Worm (Caenorhabditis elegans): ENCODE results near the gene dvc-1.

Gene dvc-1

DNA sequence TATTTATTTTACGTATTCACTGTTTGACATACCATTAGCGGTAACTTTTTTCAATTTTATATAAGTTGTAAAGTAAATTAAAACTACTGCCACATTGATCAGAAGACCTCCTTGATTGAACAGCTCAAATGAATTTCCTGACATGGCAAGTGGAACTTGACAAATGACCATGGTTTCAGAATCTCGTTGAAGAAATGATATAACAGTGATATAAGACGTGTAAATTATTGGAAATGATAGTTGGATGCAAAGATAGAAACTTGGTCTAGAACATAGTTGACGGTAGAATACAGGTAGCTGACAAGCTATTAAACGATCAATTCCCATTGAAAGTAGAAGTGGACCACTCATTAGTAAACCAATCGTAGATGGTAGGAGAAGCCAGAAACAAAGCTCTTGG lies 12.7 kb upstream of the dvc-1 start:
- no peak for TF ChIP-seq tra-4 (tag; optimal IDR thresholded peaks at IDR 0.05)
- TF ChIP-seq ets-7 (tag; optimal IDR thresholded peaks at IDR 0.05) = no peak
- TF ChIP-seq hmbx-1 (tag; optimal IDR thresholded peaks at IDR 0.05) = no peak
- no peak for TF ChIP-seq hmg-4 (GFP tag; optimal IDR thresholded peaks at IDR 0.05)
- TF ChIP-seq tbx-11 (GFP tag; IDR thresholded peaks at IDR 0.05) = no peak
- no peak for TF ChIP-seq pes-1 (GFP tag; IDR thresholded peaks at IDR 0.05)
- no peak for TF ChIP-seq hnd-1 (tag; optimal IDR thresholded peaks at IDR 0.05)
- TF ChIP-seq sea-1 (GFP tag; conservative IDR thresholded peaks at IDR 0.05) = no peak
- TF ChIP-seq F13C5.2 (tag; optimal IDR thresholded peaks at IDR 0.05) = no peak
- no peak for TF ChIP-seq ceh-36 (tag; optimal IDR thresholded peaks at IDR 0.05)
- no peak for TF ChIP-seq ceh-13 (GFP tag; optimal IDR thresholded peaks at IDR 0.05)
- TF ChIP-seq tbx-37 (GFP tag; conservative IDR thresholded peaks at IDR 0.05) = no peak
- no peak for TF ChIP-seq scrt-1 (GFP tag; IDR thresholded peaks at IDR 0.05)
- TF ChIP-seq aly-1 (tag; optimal IDR thresholded peaks at IDR 0.05) = no peak

DNA sequence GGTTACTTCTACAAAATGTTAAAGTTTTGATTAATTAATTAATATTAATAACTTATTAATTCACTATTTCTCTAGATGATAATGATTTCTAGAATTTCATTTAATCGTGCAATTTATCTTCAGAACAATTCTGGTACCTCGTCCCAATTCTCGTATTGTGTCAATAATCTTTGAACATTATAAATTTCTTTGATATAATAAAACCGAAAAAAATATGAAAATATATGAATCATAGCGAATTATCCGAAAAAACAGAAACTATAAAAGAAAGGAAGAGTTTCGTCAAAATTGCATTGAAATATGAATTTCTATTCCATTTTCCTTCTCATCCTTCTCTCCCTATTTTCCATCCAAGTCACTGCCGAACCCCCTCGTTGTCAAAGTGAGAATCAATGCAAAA lies 11.6 kb upstream of the dvc-1 start, which contains the start of gene T19B10.12:
Gene T19B10.12, plus strand, starts transcription at position 301 of the 400 bp plus-strand sequence.
- no peak for TF ChIP-seq tra-4 (tag; optimal IDR thresholded peaks at IDR 0.05)
- no peak for TF ChIP-seq F13C5.2 (tag; optimal IDR thresholded peaks at IDR 0.05)

DNA sequence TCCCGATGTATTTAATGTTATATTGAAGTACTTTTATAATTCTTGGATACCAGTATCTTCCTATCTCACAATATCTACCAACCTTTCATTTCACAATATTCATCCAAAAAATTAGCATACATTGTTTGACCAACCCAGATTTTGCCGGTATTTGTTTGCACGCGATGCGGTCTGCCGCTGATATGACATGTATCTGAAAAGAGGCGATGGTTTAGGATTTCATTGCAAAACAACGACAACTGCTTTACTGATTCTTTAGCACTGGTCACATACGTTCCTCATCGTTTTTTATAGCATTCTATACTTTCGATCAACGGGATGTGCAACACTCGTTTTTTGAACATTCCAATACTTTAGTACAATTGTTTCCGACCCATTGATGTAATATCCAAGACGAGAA lies 8.7 kb upstream of the dvc-1 start, which contains the start of gene mam-4:
Gene mam-4, plus strand, starts transcription at position 301 of the 400 bp plus-strand sequence.
- no peak for TF ChIP-seq ceh-13 (GFP tag; optimal IDR thresholded peaks at IDR 0.05)
- no peak for TF ChIP-seq flt-1 (GFP tag; IDR thresholded peaks at IDR 0.05)

DNA sequence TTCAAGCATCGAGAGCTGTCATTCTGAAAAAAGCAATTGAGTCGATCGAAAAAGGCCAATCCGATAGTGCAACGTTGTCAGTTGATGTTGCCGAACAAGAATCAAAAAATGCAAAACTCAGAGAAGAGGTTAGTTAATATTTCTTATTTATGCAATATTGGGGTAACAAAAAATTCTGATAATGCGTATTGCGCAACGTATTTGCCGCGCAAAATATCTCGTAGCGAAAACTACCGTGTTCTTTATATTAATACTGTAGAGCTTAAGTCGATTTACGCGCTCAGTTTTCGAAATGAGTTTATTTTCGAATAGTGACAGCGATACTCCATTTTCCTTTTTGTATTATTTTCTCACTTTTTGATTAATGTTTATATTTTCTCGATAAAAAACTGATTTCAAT lies 5.9 kb upstream of the dvc-1 start:
- no peak for TF ChIP-seq ama-1 (optimal IDR thresholded peaks at IDR 0.05)
- TF ChIP-seq ceh-13 (GFP tag; optimal IDR thresholded peaks at IDR 0.05) = no peak
- no peak for TF ChIP-seq ets-7 (tag; optimal IDR thresholded peaks at IDR 0.05)
- no peak for TF ChIP-seq B0310.2 (tag; optimal IDR thresholded peaks at IDR 0.05)
- TF ChIP-seq sea-1 (GFP tag; conservative IDR thresholded peaks at IDR 0.05) = no peak
- no peak for TF ChIP-seq hmg-4 (GFP tag; optimal IDR thresholded peaks at IDR 0.05)
- no peak for TF ChIP-seq ceh-36 (tag; optimal IDR thresholded peaks at IDR 0.05)
- no peak for TF ChIP-seq aly-1 (tag; optimal IDR thresholded peaks at IDR 0.05)
- no peak for TF ChIP-seq tbx-37 (GFP tag; conservative IDR thresholded peaks at IDR 0.05)
- no peak for TF ChIP-seq scrt-1 (GFP tag; IDR thresholded peaks at IDR 0.05)
- no peak for TF ChIP-seq F13C5.2 (tag; optimal IDR thresholded peaks at IDR 0.05)
- TF ChIP-seq tra-4 (tag; optimal IDR thresholded peaks at IDR 0.05) = no peak
- TF ChIP-seq flt-1 (GFP tag; IDR thresholded peaks at IDR 0.05) = no peak
- no peak for TF ChIP-seq hnd-1 (tag; optimal IDR thresholded peaks at IDR 0.05)
- TF ChIP-seq pes-1 (GFP tag; IDR thresholded peaks at IDR 0.05) = no peak
- TF ChIP-seq tbx-11 (GFP tag; IDR thresholded peaks at IDR 0.05) = no peak
- no peak for TF ChIP-seq hmbx-1 (tag; optimal IDR thresholded peaks at IDR 0.05)

DNA sequence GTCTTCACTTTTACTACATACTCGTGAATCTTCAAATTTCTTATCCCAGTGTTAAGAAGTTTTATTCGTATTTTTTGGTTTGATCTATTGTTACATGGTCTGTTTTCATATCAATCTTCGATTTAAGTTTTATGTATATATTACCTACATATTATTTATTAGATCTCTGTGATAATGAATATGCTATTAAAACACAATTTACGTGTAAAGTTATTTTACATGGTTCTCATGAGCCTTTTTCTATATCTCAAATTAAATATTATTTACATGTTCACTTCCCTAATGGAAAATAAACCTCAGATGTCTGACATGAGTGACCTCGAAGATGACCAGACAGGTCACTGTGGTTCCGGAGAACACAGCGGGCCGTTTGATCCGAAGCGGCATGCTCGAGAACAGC lies 5.4 kb upstream of the dvc-1 start, which contains the start of gene mxl-1:
Gene mxl-1, plus strand, starts transcription at position 301 of the 400 bp plus-strand sequence.
- TF ChIP-seq sea-1 (GFP tag; conservative IDR thresholded peaks at IDR 0.05) (no peak), flt-1 (GFP tag; IDR thresholded peaks at IDR 0.05) (no peak), tbx-11 (GFP tag; IDR thresholded peaks at IDR 0.05) (no peak), tbx-37 (GFP tag; conservative IDR thresholded peaks at IDR 0.05) (no peak), ceh-36 (tag; optimal IDR thresholded peaks at IDR 0.05) (no peak), hnd-1 (tag; optimal IDR thresholded peaks at IDR 0.05) (no peak), scrt-1 (GFP tag; IDR thresholded peaks at IDR 0.05) (no peak), tra-4 (tag; optimal IDR thresholded peaks at IDR 0.05) (no peak), F13C5.2 (tag; optimal IDR thresholded peaks at IDR 0.05) (no peak), ama-1 (optimal IDR thresholded peaks at IDR 0.05) (no peak), pes-1 (GFP tag; IDR thresholded peaks at IDR 0.05) (no peak)

DNA sequence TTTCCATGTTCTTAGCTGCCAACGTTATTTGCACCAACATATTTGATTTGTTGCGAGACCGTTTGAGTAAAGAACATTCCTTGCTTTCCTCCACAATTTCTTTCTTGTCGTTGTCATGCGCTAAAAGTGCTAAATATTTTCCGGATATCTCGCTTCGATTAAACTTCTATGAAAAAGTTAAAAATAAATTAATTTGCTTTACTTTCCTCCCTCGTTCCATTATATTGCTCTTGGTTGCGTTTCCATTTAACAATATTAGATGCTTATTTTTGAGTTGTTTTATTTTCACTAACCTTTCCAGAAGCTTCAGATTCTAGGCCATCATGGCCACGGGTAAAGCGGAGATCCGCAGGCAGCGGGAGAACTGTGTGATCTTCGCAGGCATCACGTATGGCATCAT lies 2.4 kb upstream of the dvc-1 start, which contains the start of gene pgap-1:
Gene pgap-1, plus strand, starts transcription at position 301 of the 400 bp plus-strand sequence.
- no peak for TF ChIP-seq F13C5.2 (tag; optimal IDR thresholded peaks at IDR 0.05)
- no peak for TF ChIP-seq B0310.2 (tag; optimal IDR thresholded peaks at IDR 0.05)
- TF ChIP-seq pes-1 (GFP tag; IDR thresholded peaks at IDR 0.05) = no peak
- no peak for TF ChIP-seq flt-1 (GFP tag; IDR thresholded peaks at IDR 0.05)
- no peak for TF ChIP-seq hmg-4 (GFP tag; optimal IDR thresholded peaks at IDR 0.05)
- TF ChIP-seq ama-1 (optimal IDR thresholded peaks at IDR 0.05) = no peak
- TF ChIP-seq tbx-11 (GFP tag; IDR thresholded peaks at IDR 0.05) = no peak
- no peak for TF ChIP-seq hmbx-1 (tag; optimal IDR thresholded peaks at IDR 0.05)
- no peak for TF ChIP-seq tra-4 (tag; optimal IDR thresholded peaks at IDR 0.05)
- no peak for TF ChIP-seq sea-1 (GFP tag; conservative IDR thresholded peaks at IDR 0.05)
- TF ChIP-seq aly-1 (tag; optimal IDR thresholded peaks at IDR 0.05) = no peak
- no peak for TF ChIP-seq ets-7 (tag; optimal IDR thresholded peaks at IDR 0.05)
- no peak for TF ChIP-seq tbx-37 (GFP tag; conservative IDR thresholded peaks at IDR 0.05)
- TF ChIP-seq hnd-1 (tag; optimal IDR thresholded peaks at IDR 0.05) = no peak
- no peak for TF ChIP-seq scrt-1 (GFP tag; IDR thresholded peaks at IDR 0.05)
- TF ChIP-seq ceh-13 (GFP tag; optimal IDR thresholded peaks at IDR 0.05) = no peak
- no peak for TF ChIP-seq ceh-36 (tag; optimal IDR thresholded peaks at IDR 0.05)

DNA sequence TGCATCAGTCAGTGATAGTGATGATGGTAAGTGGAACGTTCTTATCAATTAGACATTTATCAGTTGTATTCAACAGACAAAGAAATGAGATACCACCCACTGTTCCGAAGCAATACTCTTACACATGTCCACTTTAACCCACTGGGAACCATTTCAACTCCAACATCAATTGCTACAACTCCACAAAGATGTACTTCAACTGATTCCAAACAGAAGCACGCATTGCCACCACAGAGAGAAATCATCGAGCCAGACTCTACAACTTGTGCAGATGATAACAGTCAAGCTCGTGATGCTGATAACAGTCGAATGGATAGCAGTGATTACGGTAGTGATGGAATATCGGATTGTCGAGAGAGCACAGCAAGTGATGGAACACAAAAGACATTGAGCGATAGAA lies 3.3 kb downstream of the dvc-1 start:
- no peak for TF ChIP-seq sea-1 (GFP tag; conservative IDR thresholded peaks at IDR 0.05)
- TF ChIP-seq scrt-1 (GFP tag; IDR thresholded peaks at IDR 0.05) = no peak
- no peak for TF ChIP-seq pes-1 (GFP tag; IDR thresholded peaks at IDR 0.05)

DNA sequence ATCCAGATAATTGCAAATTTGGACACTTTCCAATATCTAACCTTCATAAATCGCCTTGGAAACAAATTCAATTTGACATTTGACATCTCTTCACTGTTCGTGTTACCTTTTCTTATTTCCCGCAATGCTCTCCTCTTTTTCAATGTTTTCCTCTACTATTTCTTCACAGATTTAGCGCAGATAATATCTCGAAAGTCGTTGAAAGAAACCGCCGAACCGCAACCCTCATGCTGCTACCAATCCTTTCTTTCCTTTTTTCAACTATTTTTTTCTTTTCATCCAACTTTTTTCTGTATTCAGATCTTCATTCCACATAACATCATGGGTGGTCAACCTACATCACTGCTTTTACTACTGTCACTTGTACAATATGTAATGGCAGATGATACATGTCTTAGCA lies 4.8 kb downstream of the dvc-1 start, which contains the start of gene T19B10.5:
Gene T19B10.5, plus strand, starts transcription at position 301 of the 400 bp plus-strand sequence.
- TF ChIP-seq ama-1 (optimal IDR thresholded peaks at IDR 0.05) = no peak
- TF ChIP-seq ceh-13 (GFP tag; optimal IDR thresholded peaks at IDR 0.05) = no peak
- TF ChIP-seq hnd-1 (tag; optimal IDR thresholded peaks at IDR 0.05) = no peak
- TF ChIP-seq tra-4 (tag; optimal IDR thresholded peaks at IDR 0.05) = no peak
- no peak for TF ChIP-seq flt-1 (GFP tag; IDR thresholded peaks at IDR 0.05)
- no peak for TF ChIP-seq tbx-37 (GFP tag; conservative IDR thresholded peaks at IDR 0.05)
- no peak for TF ChIP-seq ets-7 (tag; optimal IDR thresholded peaks at IDR 0.05)
- no peak for TF ChIP-seq tbx-11 (GFP tag; IDR thresholded peaks at IDR 0.05)
- no peak for TF ChIP-seq hmg-4 (GFP tag; optimal IDR thresholded peaks at IDR 0.05)
- no peak for TF ChIP-seq sea-1 (GFP tag; conservative IDR thresholded peaks at IDR 0.05)

Data from whole organism, early embryonic.